Fruit fly (Drosophila melanogaster) whole organism, prepupa: ENCODE results near the gene rdog.

Experiments used
- Blimp-1 ChIP-seq: fragments of 200-800 bp; sonication (Bioruptor generic); optimal IDR thresholded peaks from 3 replicates; lab custom pipeline; 2017; ENCODE audit warnings: missing biosample characterization, missing genetic modification characterization, mild to moderate bottlenecking, moderate library complexity, missing genetic modification reagents
- CG10631 ChIP-seq: fragments of 200-800 bp; sonication (Bioruptor generic); optimal IDR thresholded peaks from 2 replicates; lab custom pipeline; 2016; ENCODE audit warnings: missing biosample characterization, missing genetic modification characterization
- CG11294 ChIP-seq: fragments of 200-800 bp; sonication (Bioruptor generic); IDR thresholded peaks from 2 replicates; pipeline ENCODE4 v1.3.6; 2022; ENCODE audit warnings: missing biosample characterization, missing genetic modification characterization
- CG11762 ChIP-seq: fragments of 200-800 bp; sonication (Bioruptor generic); optimal IDR thresholded peaks from 3 replicates; lab custom pipeline; 2016; ENCODE audit warnings: missing biosample characterization, missing genetic modification characterization; ENCODE audit not compliant: insufficient read depth
- CG11902 ChIP-seq: fragments of 200-800 bp; sonication (Bioruptor generic); optimal IDR thresholded peaks from 3 replicates; lab custom pipeline; 2016; ENCODE audit warnings: missing biosample characterization, missing genetic modification characterization
- CG15336 ChIP-seq: fragments of 200-800 bp; sonication (Bioruptor generic); IDR thresholded peaks from 2 replicates; pipeline ENCODE4 v1.3.6; 2022; ENCODE audit warnings: missing biosample characterization, missing genetic modification characterization
- CG1621 ChIP-seq: fragments of 200-800 bp; sonication (Bioruptor generic); optimal IDR thresholded peaks from 3 replicates; lab custom pipeline; 2018; ENCODE audit warnings: missing biosample characterization, mild to moderate bottlenecking, missing genetic modification characterization
- CG3032 ChIP-seq: fragments of 200-800 bp; optimal IDR thresholded peaks from 2 replicates; lab custom pipeline; 2019; ENCODE audit warnings: missing biosample characterization, mild to moderate bottlenecking, missing genetic modification characterization, moderate library complexity
- CG31627 ChIP-seq: fragments of 200-800 bp; sonication (Bioruptor generic); optimal IDR thresholded peaks from 3 replicates; lab custom pipeline; 2016; ENCODE audit warnings: missing biosample characterization, missing genetic modification characterization
- CG34406 ChIP-seq: fragments of 200-800 bp; sonication (Bioruptor generic); optimal IDR thresholded peaks from 3 replicates; lab custom pipeline; 2016; ENCODE audit warnings: missing biosample characterization, missing genetic modification characterization
- CG3919 ChIP-seq: fragments of 200-800 bp; sonication (Bioruptor generic); optimal IDR thresholded peaks from 3 replicates; lab custom pipeline; 2016; ENCODE audit warnings: missing biosample characterization, missing genetic modification characterization
- CG6163 ChIP-seq: fragments of 200-800 bp; sonication (Bioruptor generic); IDR thresholded peaks from 3 replicates; pipeline ENCODE4 v1.3.6; 2022; ENCODE audit warnings: missing biosample characterization, missing genetic modification characterization
- CG6276 ChIP-seq: fragments of 200-800 bp; sonication (Bioruptor generic); optimal IDR thresholded peaks from 2 replicates; lab custom pipeline; 2017; ENCODE audit warnings: missing biosample characterization, mild to moderate bottlenecking, missing genetic modification characterization
- CG6792 ChIP-seq: fragments of 200-800 bp; sonication (Bioruptor generic); optimal IDR thresholded peaks from 3 replicates; lab custom pipeline; 2016; ENCODE audit warnings: missing biosample characterization, missing genetic modification characterization
- CG6808 ChIP-seq: fragments of 200-800 bp; sonication (Bioruptor generic); optimal IDR thresholded peaks from 3 replicates; lab custom pipeline; 2017; ENCODE audit warnings: missing biosample characterization, missing genetic modification characterization, mild to moderate bottlenecking, moderate library complexity, missing genetic modification reagents
- CG7368 ChIP-seq: fragments of 200-800 bp; sonication (Bioruptor generic); optimal IDR thresholded peaks from 3 replicates; lab custom pipeline; 2016; ENCODE audit warnings: missing biosample characterization, missing genetic modification characterization
- CG8119 ChIP-seq: fragments of 200-800 bp; sonication (Bioruptor generic); IDR thresholded peaks from 3 replicates; pipeline ENCODE4 v1.3.6; 2022; ENCODE audit warnings: missing biosample characterization, missing genetic modification characterization
- CG8632 ChIP-seq: fragments of 200-800 bp; sonication (Bioruptor generic); optimal IDR thresholded peaks from 3 replicates; lab custom pipeline; 2016; ENCODE audit warnings: missing biosample characterization, missing genetic modification characterization
- Eip75B ChIP-seq: fragments of 200-800 bp; sonication (Bioruptor generic); optimal IDR thresholded peaks from 3 replicates; lab custom pipeline; 2016; ENCODE audit warnings: missing biosample characterization, missing genetic modification characterization
- Eip78C ChIP-seq: fragments of 200-800 bp; sonication (Bioruptor generic); peaks from one replicate; lab custom pipeline; 2016; ENCODE audit warnings: missing biosample characterization, missing genetic modification characterization
- Gug ChIP-seq: fragments of 200-800 bp; sonication (Bioruptor generic); IDR thresholded peaks from 2 replicates; pipeline ENCODE4 v1.3.6; 2022; ENCODE audit warnings: missing biosample characterization, missing genetic modification characterization
- Hr38 ChIP-seq: sonication (Bioruptor generic); optimal IDR thresholded peaks from 2 replicates; lab custom pipeline; 2016; ENCODE audit warnings: missing biosample characterization, missing genetic modification characterization
- Hr39 ChIP-seq: fragments of 200-800 bp; sonication (Bioruptor generic); optimal IDR thresholded peaks from 2 replicates; lab custom pipeline; 2016; ENCODE audit warnings: missing biosample characterization, missing genetic modification characterization
- Lpt ChIP-seq: fragments of 200-800 bp; sonication (Bioruptor generic); optimal IDR thresholded peaks from 3 replicates; lab custom pipeline; 2016; ENCODE audit warnings: missing biosample characterization, missing genetic modification characterization
- Met ChIP-seq: fragments of 200-800 bp; sonication (Bioruptor generic); optimal IDR thresholded peaks from 3 replicates; lab custom pipeline; 2016; ENCODE audit warnings: missing biosample characterization, missing genetic modification characterization
- Smox ChIP-seq: fragments of 200-800 bp; sonication (Bioruptor generic); optimal IDR thresholded peaks from 3 replicates; lab custom pipeline; 2016; ENCODE audit warnings: missing biosample characterization, missing genetic modification characterization
- Sox102F ChIP-seq: fragments of 200-800 bp; sonication (Bioruptor generic); optimal IDR thresholded peaks from 2 replicates; lab custom pipeline; 2016; ENCODE audit warnings: missing biosample characterization, mild to moderate bottlenecking, missing genetic modification characterization
- Sox14 ChIP-seq: fragments of 200-800 bp; sonication (Bioruptor generic); optimal IDR thresholded peaks from 3 replicates; lab custom pipeline; 2016; ENCODE audit warnings: missing biosample characterization, missing genetic modification characterization
- Sox15 ChIP-seq: fragments of 200-800 bp; sonication (Bioruptor generic); optimal IDR thresholded peaks from 3 replicates; lab custom pipeline; 2016; ENCODE audit warnings: missing biosample characterization, missing genetic modification characterization
- achi ChIP-seq: fragments of 200-800 bp; sonication (Bioruptor generic); optimal IDR thresholded peaks from 3 replicates; lab custom pipeline; 2016; ENCODE audit warnings: missing biosample characterization, missing genetic modification characterization
- acj6 ChIP-seq: fragments of 200-800 bp; sonication (Bioruptor generic); optimal IDR thresholded peaks from 3 replicates; lab custom pipeline; 2016; ENCODE audit warnings: missing biosample characterization, missing genetic modification characterization
- cyc ChIP-seq: fragments of 200-800 bp; sonication (Bioruptor generic); optimal IDR thresholded peaks from 3 replicates; lab custom pipeline; 2016; ENCODE audit warnings: missing biosample characterization, missing genetic modification characterization
- eg ChIP-seq: fragments of 200-800 bp; sonication (Bioruptor generic); IDR thresholded peaks from 3 replicates; pipeline ENCODE4 v1.3.6; 2022; ENCODE audit warnings: missing biosample characterization, missing genetic modification characterization
- esn ChIP-seq: fragments of 200-800 bp; sonication (Bioruptor generic); optimal IDR thresholded peaks from 2 replicates; lab custom pipeline; 2016; ENCODE audit warnings: missing biosample characterization, mild to moderate bottlenecking, missing genetic modification characterization, moderate library complexity
- fd59A ChIP-seq: fragments of 200-800 bp; sonication (Bioruptor generic); optimal IDR thresholded peaks from 2 replicates; lab custom pipeline; 2017; ENCODE audit warnings: missing biosample characterization, mild to moderate bottlenecking, missing genetic modification characterization, missing genetic modification reagents
- fd85E ChIP-seq: fragments of 200-800 bp; sonication (Bioruptor generic); optimal IDR thresholded peaks from 3 replicates; lab custom pipeline; 2016; ENCODE audit warnings: missing biosample characterization, missing genetic modification characterization
- lz ChIP-seq: fragments of 200-800 bp; sonication (Bioruptor generic); optimal IDR thresholded peaks from 3 replicates; lab custom pipeline; 2016; ENCODE audit warnings: missing biosample characterization, missing genetic modification characterization
- pdm3 ChIP-seq: fragments of 200-800 bp; sonication (Bioruptor generic); optimal IDR thresholded peaks from 3 replicates; lab custom pipeline; 2016; ENCODE audit warnings: missing biosample characterization, missing genetic modification characterization
- spab ChIP-seq: fragments of 200-800 bp; sonication (Bioruptor generic); optimal IDR thresholded peaks from 2 replicates; lab custom pipeline; 2017; ENCODE audit warnings: missing biosample characterization, mild to moderate bottlenecking, missing genetic modification characterization, missing genetic modification reagents
- ss ChIP-seq, 2 experiments: fragments of 200-800 bp; sonication (Bioruptor generic); optimal IDR thresholded peaks; 2 replicates in 1 of 2; 3 replicates in 1 of 2; lab custom pipeline; 2017 to 2018; ENCODE audit warnings: mild to moderate bottlenecking in 2 of 2, missing biosample characterization in 2 of 2, missing genetic modification characterization in 2 of 2, moderate library complexity in 1 of 2
- svp ChIP-seq: fragments of 200-800 bp; sonication (Bioruptor generic); peaks from one replicate; lab custom pipeline; 2016; ENCODE audit warnings: missing biosample characterization, missing genetic modification characterization
- vri ChIP-seq: fragments of 200-800 bp; sonication (Bioruptor generic); optimal IDR thresholded peaks from 3 replicates; lab custom pipeline; 2016; ENCODE audit warnings: missing biosample characterization, mild to moderate bottlenecking, missing genetic modification characterization

The rdog gene

dm6 chr3R:29139767-29140755 lies 17.9 kb upstream of the rdog start (continued):
- TF ChIP-seq svp (GFP tag; lab: Kevin White, UChicago) (peak; percentile 92), CG3919 (GFP tag; lab: Kevin White, UChicago) (peak; percentile 29)
- TF ChIP-seq, all 60 proteins: peak for 13

- TF ChIP-seq CG3032 (tag; lab: Kevin White, UChicago) = no peak
- TF ChIP-seq Blimp-1 (GFP tag; lab: Kevin White, UChicago) = peak; percentile 22
- peak; percentile 2 for TF ChIP-seq Eip78C (GFP tag; lab: Kevin White, UChicago)
- TF ChIP-seq, all 60 proteins: peak for 2
These were observed 11.2 kb upstream of the rdog start, which contains the start of gene CG14511 for dm6 chr3R:29146710-29147109. TSS of gene CG14511 (minus strand) at chr3R:29146893.

DNA sequence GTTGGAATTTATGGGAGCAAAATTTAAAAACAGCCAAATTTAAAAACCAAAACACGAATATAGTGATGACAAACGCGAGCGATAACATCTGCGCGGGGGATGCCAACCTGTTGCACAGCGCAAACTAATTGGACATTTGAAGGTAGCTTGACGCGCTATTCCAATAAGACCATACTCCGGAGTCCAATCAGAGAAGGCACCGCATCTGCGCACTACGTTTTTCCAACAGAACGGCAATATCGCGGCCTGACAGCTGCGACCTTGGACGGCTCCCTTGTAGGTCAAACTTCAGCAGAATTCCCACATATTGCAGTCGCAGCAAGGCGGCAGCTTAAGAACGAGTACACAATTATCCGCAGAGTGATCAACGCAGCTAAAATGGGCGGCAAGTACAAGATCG lies 9.8 kb upstream of the rdog start, which contains the start of the genes CG11882 and Pglym78:
CG11882 (minus strand) TSS at position 101 of the 400 bp plus-strand sequence.
Pglym78 (plus strand) TSS at position 177 of the 400 bp plus-strand sequence.
- no peak for TF ChIP-seq CG8119
- TF ChIP-seq pdm3 = no peak
- TF ChIP-seq Met (GFP tag; lab: Kevin White, UChicago) = no peak
- TF ChIP-seq ss (GFP tag; optimal IDR thresholded peaks at IDR 0.05; lab: Kevin White, UChicago) = peak in 1 of 2 experiments; percentile 27
- no peak for TF ChIP-seq CG6808 (GFP tag; lab: Kevin White, UChicago)
- TF ChIP-seq CG8632 (GFP tag; lab: Kevin White, UChicago) = no peak
- no peak for TF ChIP-seq CG11294 (GFP tag; lab: Robert Waterston, UW)
- peak; percentile 80 for TF ChIP-seq Eip75B (GFP tag; lab: Kevin White, UChicago)
- TF ChIP-seq Sox15 = no peak
- no peak for TF ChIP-seq CG6276 (GFP tag; lab: Kevin White, UChicago)
- TF ChIP-seq CG11762 (GFP tag; lab: Kevin White, UChicago) = no peak
- TF ChIP-seq vri (GFP tag; lab: Kevin White, UChicago) = no peak
- peak; percentile 33 for TF ChIP-seq esn (GFP tag; lab: Kevin White, UChicago)
- no peak for TF ChIP-seq CG6792
- TF ChIP-seq spab (GFP tag; lab: Kevin White, UChicago) = no peak
- TF ChIP-seq lz (GFP tag; lab: Kevin White, UChicago) = peak; percentile 9
- no peak for TF ChIP-seq Lpt
- no peak for TF ChIP-seq CG11902 (GFP tag; lab: Kevin White, UChicago)
- peak; percentile 100 for TF ChIP-seq achi (GFP tag; lab: Kevin White, UChicago)
- no peak for TF ChIP-seq Smox (GFP tag; lab: Kevin White, UChicago)
- no peak for TF ChIP-seq CG3032 (tag; lab: Kevin White, UChicago)
- no peak for TF ChIP-seq CG7368 (GFP tag; lab: Kevin White, UChicago)
- peak; percentile 89 for TF ChIP-seq Sox14 (GFP tag; lab: Kevin White, UChicago)
- peak; percentile 36 for TF ChIP-seq Eip78C (GFP tag; lab: Kevin White, UChicago)
- peak; percentile 57; the same call in 2 of the 3 replicates for TF ChIP-seq CG6163 (GFP tag; lab: Robert Waterston, UW)
- no peak for TF ChIP-seq fd59A (GFP tag; lab: Kevin White, UChicago)
- TF ChIP-seq CG15336 = no peak
- no peak; the same call in 2 of the 3 replicates for TF ChIP-seq eg (GFP tag; lab: Robert Waterston, UW)
- peak; percentile 96 for TF ChIP-seq svp (GFP tag; lab: Kevin White, UChicago)
- no peak for TF ChIP-seq CG34406 (GFP tag; lab: Kevin White, UChicago)
- no peak for TF ChIP-seq Gug (GFP tag; lab: Robert Waterston, UW)
- TF ChIP-seq CG3919 (GFP tag; lab: Kevin White, UChicago) = no peak
- no peak for TF ChIP-seq acj6 (GFP tag; lab: Kevin White, UChicago)
- no peak for TF ChIP-seq Sox102F (GFP tag; lab: Kevin White, UChicago)
- no peak for TF ChIP-seq Hr38 (GFP tag; lab: Kevin White, UChicago)
- TF ChIP-seq CG1621 = peak; percentile 93
- peak; percentile 12 for TF ChIP-seq CG31627
- peak; percentile 24 for TF ChIP-seq cyc
- TF ChIP-seq CG10631 (GFP tag; lab: Kevin White, UChicago) = no peak
- no peak for TF ChIP-seq fd85E (GFP tag; lab: Kevin White, UChicago)
- TF ChIP-seq Hr39 (GFP tag; lab: Kevin White, UChicago) = peak; percentile 94
- TF ChIP-seq Blimp-1 (GFP tag; lab: Kevin White, UChicago) = no peak
